Fruit fly (Drosophila melanogaster) whole organism, prepupa: Measurements from ENCODE around the gene Shawl.

Experiments
- CG11902 ChIP-seq: fragments of 200-800 bp; sonication (Bioruptor generic); optimal IDR thresholded peaks from 3 replicates; lab custom pipeline; 2016; ENCODE audit warnings: missing biosample characterization, missing genetic modification characterization
- CG34406 ChIP-seq: fragments of 200-800 bp; sonication (Bioruptor generic); optimal IDR thresholded peaks from 3 replicates; lab custom pipeline; 2016; ENCODE audit warnings: missing biosample characterization, missing genetic modification characterization
- CG3919 ChIP-seq: fragments of 200-800 bp; sonication (Bioruptor generic); optimal IDR thresholded peaks from 3 replicates; lab custom pipeline; 2016; ENCODE audit warnings: missing biosample characterization, missing genetic modification characterization
- CG6792 ChIP-seq: fragments of 200-800 bp; sonication (Bioruptor generic); optimal IDR thresholded peaks from 3 replicates; lab custom pipeline; 2016; ENCODE audit warnings: missing biosample characterization, missing genetic modification characterization
- CG7368 ChIP-seq: fragments of 200-800 bp; sonication (Bioruptor generic); optimal IDR thresholded peaks from 3 replicates; lab custom pipeline; 2016; ENCODE audit warnings: missing biosample characterization, missing genetic modification characterization
- CG8319 ChIP-seq: fragments of 200-800 bp; sonication (Bioruptor generic); optimal IDR thresholded peaks from 3 replicates; lab custom pipeline; 2016; ENCODE audit warnings: missing biosample characterization, missing genetic modification characterization
- Ets96B ChIP-seq: fragments of 200-800 bp; optimal IDR thresholded peaks from 2 replicates; lab custom pipeline; 2019; ENCODE audit warnings: missing biosample characterization, mild to moderate bottlenecking, missing genetic modification characterization, moderate library complexity
- Lpt ChIP-seq: fragments of 200-800 bp; sonication (Bioruptor generic); optimal IDR thresholded peaks from 3 replicates; lab custom pipeline; 2016; ENCODE audit warnings: missing biosample characterization, missing genetic modification characterization
- OdsH ChIP-seq: fragments of 200-800 bp; sonication (Bioruptor generic); optimal IDR thresholded peaks from 3 replicates; lab custom pipeline; 2016; ENCODE audit warnings: missing biosample characterization, missing genetic modification characterization
- dac ChIP-seq: fragments of 200-800 bp; sonication (Bioruptor generic); optimal IDR thresholded peaks from 2 replicates; lab custom pipeline; 2017; ENCODE audit warnings: missing biosample characterization, mild to moderate bottlenecking, missing genetic modification characterization
- topi ChIP-seq: fragments of 200-800 bp; sonication (Bioruptor generic); optimal IDR thresholded peaks from 3 replicates; lab custom pipeline; 2016; ENCODE audit warnings: missing biosample characterization, missing genetic modification characterization

DNA sequence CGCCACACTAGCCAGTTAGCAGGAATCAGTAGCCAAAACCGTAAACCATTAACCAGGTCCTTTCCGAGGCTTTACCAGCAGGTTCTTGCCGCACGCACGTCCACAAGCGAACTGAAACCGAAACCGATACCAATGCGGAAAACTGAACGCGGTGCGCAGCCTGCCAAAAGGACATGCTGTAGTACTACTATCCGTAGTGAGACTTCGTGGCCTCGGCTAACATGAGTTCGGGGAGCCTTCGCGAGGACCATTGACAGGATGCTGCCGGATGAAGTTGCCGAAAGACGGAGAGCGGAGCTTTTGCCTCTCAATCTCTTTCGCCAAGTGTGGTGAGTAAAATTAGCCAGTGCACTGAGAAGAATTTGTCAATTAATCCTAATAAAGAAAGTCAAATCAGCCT is at the start of gene Shawl:
- no peak for TF ChIP-seq CG3919 (GFP tag; lab: Kevin White, UChicago)
- TF ChIP-seq CG8319 (GFP tag; lab: Kevin White, UChicago), result no peak
- TF ChIP-seq OdsH (GFP tag; lab: Kevin White, UChicago), result no peak
- TF ChIP-seq topi, result no peak
- no peak for TF ChIP-seq CG6792 (GFP tag; lab: Kevin White, UChicago)
- no peak for TF ChIP-seq Ets96B (tag; lab: Kevin White, UChicago)
- no peak for TF ChIP-seq CG34406 (GFP tag; lab: Kevin White, UChicago)
- TF ChIP-seq dac (GFP tag; lab: Kevin White, UChicago), result no peak
- TF ChIP-seq CG7368 (GFP tag; lab: Kevin White, UChicago), result no peak
- TF ChIP-seq Lpt (GFP tag; lab: Kevin White, UChicago), result no peak
- TF ChIP-seq CG11902, result no peak
